Fruit fly (Drosophila melanogaster) whole organism, pupa: ENCODE measurements around the gene CG18404.

ENCODE experiments used
- CG10348 ChIP-seq: fragments of 200-800 bp; sonication (Bioruptor generic); IDR thresholded peaks from 2 replicates; pipeline ENCODE4 v1.3.6; 2022; ENCODE audit warnings: missing biosample characterization, missing genetic modification characterization
- CG12605 ChIP-seq: fragments of 200-800 bp; sonication (Bioruptor generic); IDR thresholded peaks from 2 replicates; pipeline ENCODE4 v1.3.6; 2022; ENCODE audit warnings: missing biosample characterization, missing genetic modification characterization
- CG32121 ChIP-seq: fragments of 200-800 bp; sonication (Bioruptor generic); IDR thresholded peaks from 2 replicates; pipeline ENCODE4 v1.3.6; 2022; ENCODE audit warnings: missing biosample characterization, missing genetic modification characterization
- CG34367 ChIP-seq: fragments of 200-800 bp; sonication (Bioruptor generic); optimal IDR thresholded peaks from 2 replicates; lab custom pipeline; 2018; ENCODE audit warnings: missing biosample characterization, mild to moderate bottlenecking, missing genetic modification characterization
- CG4496 ChIP-seq: fragments of 200-800 bp; sonication (Bioruptor generic); IDR thresholded peaks from 3 replicates; pipeline ENCODE4 v1.3.6; 2022; ENCODE audit warnings: missing biosample characterization, missing genetic modification characterization
- CG8159 ChIP-seq: fragments of 200-800 bp; sonication (Bioruptor generic); optimal IDR thresholded peaks from 3 replicates; lab custom pipeline; 2018; ENCODE audit warnings: missing biosample characterization, mild to moderate bottlenecking, missing genetic modification characterization, moderate library complexity
- CG9948 ChIP-seq: fragments of 200-800 bp; sonication (Bioruptor generic); optimal IDR thresholded peaks from 2 replicates; lab custom pipeline; 2018; ENCODE audit warnings: missing biosample characterization, mild to moderate bottlenecking, missing genetic modification characterization, moderate library complexity
- D1 ChIP-seq: fragments of 200-800 bp; sonication (Bioruptor generic); optimal IDR thresholded peaks from 2 replicates; lab custom pipeline; 2018; ENCODE audit warnings: missing biosample characterization, mild to moderate bottlenecking, missing genetic modification characterization, moderate library complexity
- Pif1A ChIP-seq: fragments of 200-800 bp; sonication (Bioruptor generic); optimal IDR thresholded peaks from 3 replicates; lab custom pipeline; 2016; ENCODE audit warnings: missing biosample characterization, missing genetic modification characterization
- Snoo ChIP-seq: fragments of 200-800 bp; sonication (Bioruptor generic); optimal IDR thresholded peaks from 3 replicates; lab custom pipeline; 2017; ENCODE audit warnings: missing biosample characterization, mild to moderate bottlenecking, missing genetic modification characterization, inconsistent platforms
- fd96Ca ChIP-seq: fragments of 200-800 bp; sonication (Bioruptor generic); IDR thresholded peaks from 3 replicates; pipeline ENCODE4 v1.3.6; 2022; ENCODE audit warnings: missing biosample characterization, missing genetic modification characterization
- gl ChIP-seq: fragments of 200-800 bp; sonication (Bioruptor generic); optimal IDR thresholded peaks from 2 replicates; lab custom pipeline; 2018; ENCODE audit warnings: missing biosample characterization, mild to moderate bottlenecking, missing genetic modification characterization

DNA sequence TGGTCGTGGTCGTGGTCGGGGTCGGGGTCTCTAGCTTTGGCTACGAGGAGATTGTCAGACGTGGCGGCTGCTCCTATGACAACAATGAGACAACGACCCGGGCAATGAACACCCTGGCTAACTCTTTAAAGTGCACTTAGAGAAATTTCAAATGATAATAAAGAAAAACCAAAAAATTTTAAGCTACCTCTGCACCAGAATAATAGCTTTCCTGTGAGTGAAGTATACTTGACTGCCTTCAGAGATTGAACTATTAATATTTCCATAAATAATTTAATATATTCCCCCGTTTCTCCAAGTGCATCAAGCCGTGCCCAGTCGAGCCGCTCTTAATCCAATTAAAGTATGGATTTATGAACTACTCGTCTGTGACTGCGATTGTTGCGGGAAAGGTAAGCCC, 10.7 kb downstream of the CG18404 start:
- no peak for TF ChIP-seq CG10348
- TF ChIP-seq CG12605 (GFP tag; lab: Robert Waterston, UW) = no peak
- peak; percentile 74 for TF ChIP-seq Pif1A (GFP tag; lab: Kevin White, UChicago)
- peak; percentile 66; the same call in 2 of the 3 replicates for TF ChIP-seq CG4496 (GFP tag; lab: Robert Waterston, UW)
- no peak for TF ChIP-seq gl (tag; lab: Kevin White, UChicago)
- peak; percentile 56 for TF ChIP-seq Snoo (tag; lab: Kevin White, UChicago)
- TF ChIP-seq fd96Ca (GFP tag; lab: Robert Waterston, UW) = peak; percentile 55; the same call in 1 of the 3 replicates
- TF ChIP-seq CG32121 = peak; percentile 34; the same call in 1 of the 2 replicates
- peak; percentile 64 for TF ChIP-seq CG9948 (tag; lab: Kevin White, UChicago)
- TF ChIP-seq CG34367 (tag; lab: Kevin White, UChicago) = peak; percentile 52
- TF ChIP-seq CG8159 (tag; lab: Kevin White, UChicago) = peak; percentile 58
- no peak for TF ChIP-seq D1 (tag; lab: Kevin White, UChicago)
